Worm (Caenorhabditis elegans) whole organism, mixed stage, embryonic: ENCODE data around the gene F53A2.11.
A peak's percentile ranks its signal among the peaks of the same experiment; 100 is the strongest.

Experiments used
- M03D4.4 ChIP-seq: sonication (generic microtip); optimal IDR thresholded peaks from 2 replicates; lab custom pipeline; 2017; ENCODE audit warnings: mild to moderate bottlenecking, missing genetic modification characterization, missing compliant biosample characterization
- bed-3 ChIP-seq: fragments of 200-800 bp; sonication (Bioruptor generic); optimal IDR thresholded peaks from 3 replicates; lab custom pipeline; 2018; ENCODE audit warnings: mild to moderate bottlenecking, missing genetic modification characterization, moderate library complexity, missing compliant biosample characterization
- blmp-1 ChIP-seq: fragments of 150-350 bp; optimal IDR thresholded peaks from 2 replicates; lab custom pipeline; 2014; ENCODE audit warnings: missing biosample characterization, missing genetic modification characterization
- ceh-39 ChIP-seq: fragments of 150-350 bp; optimal IDR thresholded peaks from 2 replicates; lab custom pipeline; 2014; ENCODE audit warnings: missing biosample characterization, missing genetic modification characterization
- ceh-43 ChIP-seq: fragments of 200-800 bp; sonication (Bioruptor generic); optimal IDR thresholded peaks from 2 replicates; lab custom pipeline; 2018; ENCODE audit warnings: mild to moderate bottlenecking, missing genetic modification characterization, moderate library complexity, missing compliant biosample characterization
- ceh-83 ChIP-seq: fragments of 200-800 bp; sonication (Bioruptor generic); optimal IDR thresholded peaks from 2 replicates; lab custom pipeline; 2018; ENCODE audit warnings: mild to moderate bottlenecking, missing genetic modification characterization, missing compliant biosample characterization
- ces-1 ChIP-seq: fragments of 150-350 bp; optimal IDR thresholded peaks from 2 replicates; lab custom pipeline; 2014; ENCODE audit warnings: missing biosample characterization, missing genetic modification reagents, missing genetic modification characterization
- elt-3 ChIP-seq: fragments of 150-350 bp; optimal IDR thresholded peaks from 2 replicates; lab custom pipeline; 2014; ENCODE audit warnings: missing biosample characterization, missing genetic modification characterization
- ham-2 ChIP-seq: fragments of 200-800 bp; sonication (Bioruptor generic); optimal IDR thresholded peaks from 2 replicates; lab custom pipeline; 2018; ENCODE audit warnings: mild to moderate bottlenecking, missing genetic modification characterization, missing compliant biosample characterization
- lin-13 ChIP-seq: fragments of 150-350 bp; optimal IDR thresholded peaks from 2 replicates; lab custom pipeline; 2014; ENCODE audit warnings: missing biosample characterization, missing genetic modification characterization
- lin-32 ChIP-seq: fragments of 200-800 bp; sonication (Bioruptor generic); optimal IDR thresholded peaks from 2 replicates; lab custom pipeline; 2018; ENCODE audit warnings: mild to moderate bottlenecking, missing genetic modification characterization, missing compliant biosample characterization
- mab-5 ChIP-seq: fragments of 150-350 bp; optimal IDR thresholded peaks from 2 replicates; lab custom pipeline; 2014; ENCODE audit warnings: missing biosample characterization, missing genetic modification characterization
- mep-1 ChIP-seq: fragments of 150-350 bp; optimal IDR thresholded peaks from 2 replicates; lab custom pipeline; 2017; ENCODE audit warnings: missing biosample characterization, missing genetic modification reagents, missing genetic modification characterization, inconsistent platforms
- nhr-12 ChIP-seq: fragments of 150-350 bp; optimal IDR thresholded peaks from 2 replicates; lab custom pipeline; 2014; ENCODE audit warnings: missing biosample characterization, missing genetic modification characterization
- nhr-2 ChIP-seq: fragments of 150-350 bp; optimal IDR thresholded peaks from 2 replicates; lab custom pipeline; 2014; ENCODE audit warnings: missing biosample characterization, missing genetic modification characterization
- nhr-237 ChIP-seq: fragments of 150-350 bp; optimal IDR thresholded peaks from 2 replicates; lab custom pipeline; 2014; ENCODE audit warnings: missing biosample characterization, missing genetic modification characterization
- nhr-28 ChIP-seq: fragments of 150-350 bp; optimal IDR thresholded peaks from 2 replicates; lab custom pipeline; 2014; ENCODE audit warnings: missing biosample characterization, missing genetic modification characterization
- nhr-76 ChIP-seq: sonication (generic microtip); optimal IDR thresholded peaks from 2 replicates; lab custom pipeline; 2017; ENCODE audit warnings: missing biosample characterization, missing genetic modification characterization
- pha-4 ChIP-seq: fragments of 150-350 bp; optimal IDR thresholded peaks from 2 replicates; lab custom pipeline; 2018; ENCODE audit warnings: missing biosample characterization, missing genetic modification reagents, missing genetic modification characterization
- sem-2 ChIP-seq: fragments of 200-800 bp; sonication (Bioruptor generic); optimal IDR thresholded peaks from 2 replicates; lab custom pipeline; 2018; ENCODE audit warnings: mild to moderate bottlenecking, missing genetic modification characterization, missing compliant biosample characterization
- snpc-4 ChIP-seq: fragments of 150-350 bp; optimal IDR thresholded peaks from 2 replicates; lab custom pipeline; 2014; ENCODE audit warnings: missing biosample characterization, missing genetic modification characterization
- tbx-8 ChIP-seq: fragments of 200-800 bp; sonication (Bioruptor generic); optimal IDR thresholded peaks from 2 replicates; lab custom pipeline; 2018; ENCODE audit warnings: mild to moderate bottlenecking, missing genetic modification characterization, moderate library complexity, missing compliant biosample characterization
- unc-120 ChIP-seq: sonication (generic microtip); optimal IDR thresholded peaks from 2 replicates; lab custom pipeline; 2017; ENCODE audit warnings: missing genetic modification characterization, missing compliant biosample characterization; ENCODE audit not compliant: poor library complexity, severe bottlenecking
- unc-39 ChIP-seq: fragments of 150-350 bp; optimal IDR thresholded peaks from 2 replicates; lab custom pipeline; 2014; ENCODE audit warnings: missing biosample characterization, missing genetic modification characterization
- unc-62 ChIP-seq: fragments of 150-350 bp; optimal IDR thresholded peaks from 2 replicates; lab custom pipeline; 2014; ENCODE audit warnings: missing biosample characterization, missing genetic modification reagents, missing genetic modification characterization
- zip-8 ChIP-seq: fragments of 150-350 bp; optimal IDR thresholded peaks from 2 replicates; lab custom pipeline; 2014; ENCODE audit warnings: missing biosample characterization, missing genetic modification characterization
- ztf-11 ChIP-seq: fragments of 150-350 bp; optimal IDR thresholded peaks from 2 replicates; lab custom pipeline; 2014; ENCODE audit warnings: missing biosample characterization, missing genetic modification characterization

The F53A2.11 gene

ce11 chrIII:13322578-13322977 is at the start of gene F53A2.11:
Gene F53A2.11 (minus strand): TSS chrIII:13322678.
- TF ChIP-seq elt-3 (no peak), unc-62 (GFP tag; lab: Kevin White, UChicago) (no peak), bed-3 (no peak), unc-39 (tag; lab: Kevin White, UChicago) (no peak), unc-120 (tag; lab: Kevin White, UChicago) (no peak), ztf-11 (tag; lab: Kevin White, UChicago) (no peak), nhr-28 (no peak), ces-1 (no peak)

- TF ChIP-seq M03D4.4 (tag; lab: Kevin White, UChicago) (no peak), mep-1 (tag; lab: Kevin White, UChicago) (no peak), ceh-43 (GFP tag; lab: Kevin White, UChicago) (no peak), snpc-4 (no peak), mab-5 (tag; lab: Kevin White, UChicago) (no peak), sem-2 (GFP tag; lab: Kevin White, UChicago) (no peak), lin-13 (tag; lab: Kevin White, UChicago) (no peak), bed-3 (no peak), nhr-237 (tag; lab: Kevin White, UChicago) (no peak), ceh-83 (GFP tag; lab: Kevin White, UChicago) (no peak), nhr-28 (no peak), nhr-76 (tag; lab: Kevin White, UChicago) (no peak)
These were observed 48.5 kb upstream of the F53A2.11 start, which contains the start of gene T03F6.9 for ce11 chrIII:13370980-13371379. Gene T03F6.9 (minus strand): TSS chrIII:13371080.

- no peak for TF ChIP-seq elt-3
- TF ChIP-seq sem-2 (GFP tag; lab: Kevin White, UChicago) = no peak
- no peak for TF ChIP-seq zip-8
- TF ChIP-seq mab-5 (tag; lab: Kevin White, UChicago) = no peak
- peak; percentile 45 for TF ChIP-seq mep-1 (tag; lab: Kevin White, UChicago)
- no peak for TF ChIP-seq ham-2 (GFP tag; lab: Kevin White, UChicago)
- TF ChIP-seq nhr-2 (tag; lab: Kevin White, UChicago) = no peak
- peak; percentile 29 for TF ChIP-seq unc-120 (tag; lab: Kevin White, UChicago)
- no peak for TF ChIP-seq nhr-12 (tag; lab: Kevin White, UChicago)
- no peak for TF ChIP-seq ceh-39
- TF ChIP-seq snpc-4 = no peak
- peak; percentile 29 for TF ChIP-seq ces-1
- TF ChIP-seq lin-32 = no peak
- TF ChIP-seq bed-3 = no peak
- no peak for TF ChIP-seq pha-4 (tag; lab: Kevin White, UChicago)
These were observed 37.4 kb upstream of the F53A2.11 start for ce11 chrIII:13359847-13360246.

- TF ChIP-seq elt-3 (no peak), nhr-12 (tag; lab: Kevin White, UChicago) (no peak), blmp-1 (tag; lab: Kevin White, UChicago) (no peak), tbx-8 (GFP tag; lab: Kevin White, UChicago) (no peak), sem-2 (GFP tag; lab: Kevin White, UChicago) (no peak), ham-2 (GFP tag; lab: Kevin White, UChicago) (no peak), unc-62 (GFP tag; lab: Kevin White, UChicago) (no peak), ztf-11 (tag; lab: Kevin White, UChicago) (no peak)
These were observed 36.8 kb upstream of the F53A2.11 start, which contains the start of gene F53A2.9 for ce11 chrIII:13359256-13359655. Gene F53A2.9 (minus strand): TSS chrIII:13359356.

ce11 chrIII:13350964-13351363 is 28.5 kb upstream of the F53A2.11 start:
- TF ChIP-seq nhr-28 (no peak), M03D4.4 (tag; lab: Kevin White, UChicago) (no peak), elt-3 (no peak), ces-1 (peak; percentile 26), bed-3 (no peak)

- no peak for TF ChIP-seq mep-1 (tag; lab: Kevin White, UChicago)
- TF ChIP-seq unc-62 (GFP tag; lab: Kevin White, UChicago) = peak; percentile 25
- TF ChIP-seq ces-1 = peak; percentile 91
- TF ChIP-seq, all 35 proteins: peak for 2
These were observed 26.4 kb upstream of the F53A2.11 start for ce11 chrIII:13348891-13349290.

- TF ChIP-seq M03D4.4 (tag; lab: Kevin White, UChicago) (no peak), ces-1 (peak; percentile 3)
These were observed 25.4 kb upstream of the F53A2.11 start for ce11 chrIII:13347782-13348327.
